Fruit fly (Drosophila melanogaster) whole organism, embryonic: ENCODE measurements around the gene CG32447.

Source experiments
- CG10462 ChIP-seq: fragments of 200-800 bp; sonication (Bioruptor generic); optimal IDR thresholded peaks from 2 replicates; lab custom pipeline; 2016; ENCODE audit warnings: missing biosample characterization, missing genetic modification characterization
- CG12104 ChIP-seq: fragments of 200-800 bp; sonication (Bioruptor generic); optimal IDR thresholded peaks from 3 replicates; lab custom pipeline; 2016; ENCODE audit warnings: missing biosample characterization, missing genetic modification characterization
- CG12769 ChIP-seq: fragments of 200-800 bp; sonication (Bioruptor generic); optimal IDR thresholded peaks from 2 replicates; lab custom pipeline; 2019; ENCODE audit warnings: missing biosample characterization, mild to moderate bottlenecking, missing genetic modification characterization, moderate library complexity
- CG15514 ChIP-seq: fragments of 200-800 bp; sonication (Bioruptor generic); optimal IDR thresholded peaks from 3 replicates; lab custom pipeline; 2017; ENCODE audit warnings: missing biosample characterization, missing genetic modification characterization, mild to moderate bottlenecking, moderate library complexity, missing genetic modification reagents
- CG33557 ChIP-seq: fragments of 200-800 bp; sonication (Bioruptor generic); optimal IDR thresholded peaks from 2 replicates; lab custom pipeline; 2019; ENCODE audit warnings: missing biosample characterization, mild to moderate bottlenecking, missing genetic modification characterization, moderate library complexity
- CG43689 ChIP-seq: fragments of 200-800 bp; sonication (Bioruptor generic); IDR thresholded peaks from 2 replicates; pipeline ENCODE4 v1.3.6; 2022; ENCODE audit warnings: missing biosample characterization, missing genetic modification characterization
- CG9727 ChIP-seq: fragments of 200-800 bp; sonication (Bioruptor generic); optimal IDR thresholded peaks from 3 replicates; lab custom pipeline; 2017; ENCODE audit warnings: missing biosample characterization, mild to moderate bottlenecking, missing genetic modification characterization
- Gsc ChIP-seq: fragments of 200-800 bp; sonication (Bioruptor generic); IDR thresholded peaks from 2 replicates; pipeline ENCODE4 v1.3.6; 2022; ENCODE audit warnings: missing biosample characterization, missing genetic modification characterization
- Myb ChIP-seq: fragments of 200-800 bp; sonication (Bioruptor generic); optimal IDR thresholded peaks from 2 replicates; lab custom pipeline; 2016; ENCODE audit warnings: missing biosample characterization, missing genetic modification characterization
- Sin3A ChIP-seq: fragments of >200 bp; optimal IDR thresholded peaks from 2 replicates; lab custom pipeline; 2018
- hb ChIP-seq: fragments of 200-800 bp; sonication (Bioruptor generic); IDR thresholded peaks from 3 replicates; pipeline ENCODE4 v1.3.6; 2022; ENCODE audit warnings: missing biosample characterization, missing genetic modification characterization; ENCODE audit not compliant: partially characterized antibody
- lmd ChIP-seq: fragments of 200-800 bp; sonication (Bioruptor generic); IDR thresholded peaks from 2 replicates; pipeline ENCODE4 v1.3.6; 2022; ENCODE audit warnings: missing biosample characterization, missing genetic modification characterization
- toy ChIP-seq: fragments of 200-800 bp; sonication (Bioruptor generic); IDR thresholded peaks from 2 replicates; pipeline ENCODE4 v1.3.6; 2022; ENCODE audit warnings: missing biosample characterization, missing genetic modification characterization

DNA sequence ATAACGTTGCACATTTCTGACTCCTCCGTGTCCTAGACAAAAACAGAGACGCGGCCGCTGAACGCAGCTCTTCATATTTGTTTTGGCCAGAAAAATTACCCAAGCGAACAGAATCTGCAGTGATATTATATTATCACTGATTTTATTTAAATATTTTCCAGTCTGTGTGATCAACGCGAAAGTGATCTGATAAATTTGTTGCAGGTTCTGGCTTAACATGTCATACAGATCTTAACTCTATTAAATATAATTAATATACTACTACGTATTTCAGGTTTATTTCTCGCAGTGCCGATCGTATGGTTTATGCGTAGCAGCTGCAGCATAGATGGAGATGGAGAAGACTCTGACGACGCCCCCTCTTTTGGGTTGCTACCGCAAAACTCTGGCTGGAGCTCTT, 14.7 kb upstream of the CG32447 start:
- TF ChIP-seq toy (no peak), CG43689 (no peak), CG9727 (no peak), CG12104 (GFP tag; lab: Kevin White, UChicago) (no peak), lmd (GFP tag; lab: Robert Waterston, UW) (no peak), Sin3A (lab: Kevin White, UChicago) (no peak), CG10462 (GFP tag; lab: Kevin White, UChicago) (no peak), CG12769 (tag; lab: Kevin White, UChicago) (no peak), CG15514 (GFP tag; lab: Kevin White, UChicago) (no peak), CG33557 (GFP tag; lab: Kevin White, UChicago) (no peak), Gsc (no peak), hb (GFP tag; lab: Robert Waterston, UW) (no peak), Myb (no peak)
